Worm (Caenorhabditis elegans) whole organism, L4 larva: ENCODE results near the gene col-17.
A peak's percentile ranks its signal among the peaks of the same experiment; 100 is the strongest.

Source experiments
- D1046.2 ChIP-seq: fragments of 200-800 bp; sonication (Bioruptor generic); IDR thresholded peaks from 2 replicates; pipeline ENCODE4 v1.3.6; 2022; ENCODE audit warnings: missing genetic modification characterization, missing compliant biosample characterization
- F10B5.3 ChIP-seq: sonication (generic microtip); optimal IDR thresholded peaks from 2 replicates; lab custom pipeline; 2016; ENCODE audit warnings: mild to moderate bottlenecking, missing genetic modification characterization, missing compliant biosample characterization
- F26F4.8 ChIP-seq: fragments of 200-800 bp; sonication (Bioruptor generic); conservative IDR thresholded peaks from 2 replicates; pipeline ENCODE4 v1.3.6; 2022; ENCODE audit warnings: missing genetic modification characterization, missing compliant biosample characterization
- F37D6.2 ChIP-seq: sonication (generic microtip); optimal IDR thresholded peaks from 2 replicates; lab custom pipeline; 2016; ENCODE audit warnings: mild to moderate bottlenecking, missing genetic modification characterization, missing compliant biosample characterization
- F44E2.7 ChIP-seq: fragments of 200-800 bp; sonication (Bioruptor generic); IDR thresholded peaks from 2 replicates; pipeline ENCODE4 v2.1.2; 2022; ENCODE audit warnings: missing genetic modification characterization, missing compliant biosample characterization
- T26A8.4 ChIP-seq: fragments of 200-800 bp; sonication (Bioruptor generic); IDR thresholded peaks from 2 replicates; pipeline ENCODE4 v1.3.6; 2022; ENCODE audit warnings: missing genetic modification characterization, missing compliant biosample characterization
- Y105C5A.15 ChIP-seq: fragments of 200-800 bp; sonication (Bioruptor generic); IDR thresholded peaks from 2 replicates; pipeline ENCODE4 v1.3.6; 2022; ENCODE audit warnings: missing genetic modification characterization, missing compliant biosample characterization
- Y48G9A.11 ChIP-seq: fragments of 200-800 bp; sonication (Bioruptor generic); IDR thresholded peaks from 2 replicates; pipeline ENCODE4 v1.3.6; 2022; ENCODE audit warnings: missing genetic modification reagents, missing genetic modification characterization, missing compliant biosample characterization
- Y75B8A.6 ChIP-seq: fragments of 200-800 bp; sonication (Bioruptor generic); IDR thresholded peaks from 2 replicates; pipeline ENCODE4 v1.3.6; 2022; ENCODE audit warnings: missing genetic modification reagents, missing genetic modification characterization, missing compliant biosample characterization
- ZK337.2 ChIP-seq: fragments of 200-800 bp; sonication (Bioruptor generic); IDR thresholded peaks from 2 replicates; pipeline ENCODE4 v1.3.6; 2022; ENCODE audit warnings: missing genetic modification reagents, missing genetic modification characterization, missing compliant biosample characterization
- aha-1 ChIP-seq: fragments of 150-350 bp; peaks from one replicate; lab custom pipeline; 2014; ENCODE audit warnings: missing biosample characterization, missing genetic modification characterization
- arid-1 ChIP-seq: fragments of 200-800 bp; sonication (Bioruptor generic); conservative IDR thresholded peaks from 2 replicates; pipeline ENCODE4 v1.3.6; 2022; ENCODE audit warnings: missing genetic modification reagents, missing genetic modification characterization, missing compliant biosample characterization
- attf-4 ChIP-seq: sonication (generic microtip); optimal IDR thresholded peaks from 3 replicates; lab custom pipeline; 2017; ENCODE audit warnings: missing biosample characterization, missing genetic modification characterization
- ceh-20 ChIP-seq: fragments of 200-800 bp; sonication (Bioruptor generic); IDR thresholded peaks from 2 replicates; pipeline ENCODE4 v1.3.6; 2022; ENCODE audit warnings: missing genetic modification reagents, missing genetic modification characterization, missing compliant biosample characterization
- ceh-44 ChIP-seq: fragments of 200-800 bp; sonication (Bioruptor generic); IDR thresholded peaks from 2 replicates; pipeline ENCODE4 v1.3.6; 2022; ENCODE audit warnings: missing genetic modification reagents, missing genetic modification characterization, missing compliant biosample characterization
- ceh-82 ChIP-seq: sonication (generic microtip); optimal IDR thresholded peaks from 2 replicates; lab custom pipeline; 2017; ENCODE audit warnings: missing biosample characterization, missing genetic modification characterization
- ctbp-1 ChIP-seq: fragments of 200-800 bp; sonication (Bioruptor generic); IDR thresholded peaks from 2 replicates; pipeline ENCODE4 v1.3.6; 2022; ENCODE audit warnings: missing genetic modification reagents, missing genetic modification characterization, missing compliant biosample characterization
- daf-16 ChIP-seq, 3 experiments: sonication (generic microtip); optimal IDR thresholded peaks; 2 replicates each; lab custom pipeline; 2016 to 2017; ENCODE audit warnings: missing genetic modification characterization in 3 of 3, missing genetic modification reagents in 3 of 3, mild to moderate bottlenecking in 2 of 3, missing compliant biosample characterization in 2 of 3, missing biosample characterization in 1 of 3, moderate library complexity in 1 of 3
- dmd-8 ChIP-seq: fragments of 200-800 bp; sonication (Bioruptor generic); IDR thresholded peaks from 2 replicates; pipeline ENCODE4 v1.3.6; 2022; ENCODE audit warnings: missing genetic modification characterization, missing compliant biosample characterization
- dpl-1 ChIP-seq: fragments of 150-350 bp; optimal IDR thresholded peaks from 2 replicates; lab custom pipeline; 2014; ENCODE audit warnings: missing biosample characterization, missing genetic modification reagents, missing genetic modification characterization
- dve-1 ChIP-seq: sonication (generic microtip); optimal IDR thresholded peaks from 2 replicates; lab custom pipeline; 2017; ENCODE audit warnings: antibody characterized with exemption, mild to moderate bottlenecking, missing genetic modification characterization, missing compliant biosample characterization; ENCODE audit not compliant: insufficient read depth
- egl-27 ChIP-seq: sonication (generic microtip); optimal IDR thresholded peaks from 3 replicates; lab custom pipeline; 2017; ENCODE audit warnings: missing biosample characterization, missing genetic modification reagents, missing genetic modification characterization
- fos-1 ChIP-seq: fragments of 150-350 bp; optimal IDR thresholded peaks from 2 replicates; lab custom pipeline; 2014; ENCODE audit warnings: missing biosample characterization, missing genetic modification characterization
- hlh-11 ChIP-seq: fragments of 200-800 bp; sonication (Bioruptor generic); optimal IDR thresholded peaks from 2 replicates; lab custom pipeline; 2018; ENCODE audit warnings: mild to moderate bottlenecking, missing genetic modification characterization, missing compliant biosample characterization
- hlh-30 ChIP-seq: sonication (generic microtip); optimal IDR thresholded peaks from 2 replicates; lab custom pipeline; 2017; ENCODE audit warnings: antibody characterized with exemption, mild to moderate bottlenecking, missing genetic modification characterization, missing compliant biosample characterization; ENCODE audit not compliant: insufficient read depth
- hmg-1.1 ChIP-seq: fragments of 200-800 bp; sonication (Bioruptor generic); IDR thresholded peaks from 2 replicates; pipeline ENCODE4 v1.3.6; 2022; ENCODE audit warnings: missing genetic modification reagents, missing genetic modification characterization, missing compliant biosample characterization
- jun-1 ChIP-seq: fragments of 150-350 bp; optimal IDR thresholded peaks from 2 replicates; lab custom pipeline; 2014; ENCODE audit warnings: missing biosample characterization, missing genetic modification reagents, missing genetic modification characterization
- lin-1 ChIP-seq: fragments of 200-800 bp; sonication (Bioruptor generic); IDR thresholded peaks from 2 replicates; pipeline ENCODE4 v1.3.6; 2022; ENCODE audit warnings: missing genetic modification reagents, missing genetic modification characterization, missing compliant biosample characterization
- lin-38 ChIP-seq: fragments of 200-800 bp; sonication (Bioruptor generic); IDR thresholded peaks from 2 replicates; pipeline ENCODE4 v1.3.6; 2022; ENCODE audit warnings: missing genetic modification reagents, missing genetic modification characterization, missing compliant biosample characterization
- lir-3 ChIP-seq: sonication (generic microtip); optimal IDR thresholded peaks from 2 replicates; lab custom pipeline; 2016; ENCODE audit warnings: mild to moderate bottlenecking, missing genetic modification characterization, missing compliant biosample characterization
- madf-5 ChIP-seq, 2 experiments: fragments of 200-800 bp; sonication (Bioruptor generic); IDR thresholded peaks; 2 replicates each; pipeline ENCODE4 v1.3.6; 2022; ENCODE audit warnings: missing compliant biosample characterization in 2 of 2, missing genetic modification characterization in 2 of 2
- madf-9 ChIP-seq: fragments of 200-800 bp; sonication (Bioruptor generic); conservative IDR thresholded peaks from 2 replicates; pipeline ENCODE4 v1.3.6; 2022; ENCODE audit warnings: missing genetic modification reagents, missing genetic modification characterization, missing compliant biosample characterization
- mdl-1 ChIP-seq, 2 experiments: fragments of 150-350 bp in 1 of 2; sonication (generic microtip) in 1 of 2; optimal IDR thresholded peaks; 2 replicates each; lab custom pipeline; 2014 to 2017; ENCODE audit warnings: missing biosample characterization in 2 of 2, missing genetic modification characterization in 2 of 2
- mxl-2 ChIP-seq: fragments of 200-800 bp; sonication (Bioruptor generic); conservative IDR thresholded peaks from 2 replicates; pipeline ENCODE4 v1.3.6; 2022; ENCODE audit warnings: missing genetic modification reagents, missing genetic modification characterization, missing compliant biosample characterization
- mxl-3 ChIP-seq: fragments of 200-800 bp; sonication (Bioruptor generic); optimal IDR thresholded peaks from 2 replicates; lab custom pipeline; 2018; ENCODE audit warnings: mild to moderate bottlenecking, missing genetic modification characterization, missing compliant biosample characterization
- nhr-11 ChIP-seq: fragments of 150-350 bp; optimal IDR thresholded peaks from 2 replicates; lab custom pipeline; 2014; ENCODE audit warnings: missing biosample characterization, missing genetic modification characterization
- nhr-111 ChIP-seq: fragments of 200-800 bp; sonication (Bioruptor generic); optimal IDR thresholded peaks from 2 replicates; lab custom pipeline; 2018; ENCODE audit warnings: mild to moderate bottlenecking, missing genetic modification characterization, missing compliant biosample characterization
- nhr-237 ChIP-seq: sonication (generic microtip); optimal IDR thresholded peaks from 2 replicates; lab custom pipeline; 2017; ENCODE audit warnings: missing biosample characterization, missing genetic modification characterization
- nhr-28 ChIP-seq: fragments of 150-350 bp; optimal IDR thresholded peaks from 2 replicates; lab custom pipeline; 2014; ENCODE audit warnings: missing biosample characterization, missing genetic modification characterization
- nhr-41 ChIP-seq: fragments of 200-800 bp; sonication (Bioruptor generic); IDR thresholded peaks from 2 replicates; pipeline ENCODE4 v1.3.6; 2022; ENCODE audit warnings: missing genetic modification reagents, missing genetic modification characterization, missing compliant biosample characterization
- nhr-48 ChIP-seq: sonication (generic microtip); optimal IDR thresholded peaks from 2 replicates; lab custom pipeline; 2016; ENCODE audit warnings: mild to moderate bottlenecking, missing genetic modification characterization, missing compliant biosample characterization
- nhr-6 ChIP-seq: fragments of 150-350 bp; optimal IDR thresholded peaks from 2 replicates; lab custom pipeline; 2014; ENCODE audit warnings: missing biosample characterization, missing genetic modification characterization
- nhr-77 ChIP-seq: fragments of 150-350 bp; optimal IDR thresholded peaks from 2 replicates; lab custom pipeline; 2014; ENCODE audit warnings: missing biosample characterization, missing genetic modification characterization
- pqm-1 ChIP-seq: sonication (generic microtip); optimal IDR thresholded peaks from 2 replicates; lab custom pipeline; 2017; ENCODE audit warnings: missing biosample characterization, missing genetic modification characterization
- set-16 ChIP-seq: fragments of 200-800 bp; sonication (Bioruptor generic); IDR thresholded peaks from 2 replicates; pipeline ENCODE4 v1.3.6; 2022; ENCODE audit warnings: missing genetic modification reagents, missing genetic modification characterization, missing compliant biosample characterization
- snpc-1.2 ChIP-seq: fragments of 200-800 bp; sonication (Bioruptor generic); IDR thresholded peaks from 2 replicates; pipeline ENCODE4 v1.3.6; 2022; ENCODE audit warnings: missing genetic modification reagents, missing genetic modification characterization, missing compliant biosample characterization
- snpc-4 ChIP-seq: fragments of 150-350 bp; optimal IDR thresholded peaks from 2 replicates; lab custom pipeline; 2014; ENCODE audit warnings: missing biosample characterization, missing genetic modification characterization
- spr-3 ChIP-seq: fragments of 200-800 bp; sonication (Bioruptor generic); optimal IDR thresholded peaks from 2 replicates; lab custom pipeline; 2018; ENCODE audit warnings: mild to moderate bottlenecking, missing genetic modification characterization, missing compliant biosample characterization
- unc-130 ChIP-seq: sonication (generic microtip); optimal IDR thresholded peaks from 2 replicates; lab custom pipeline; 2016; ENCODE audit warnings: missing genetic modification reagents, missing genetic modification characterization, missing compliant biosample characterization
- vab-7 ChIP-seq: fragments of 200-800 bp; sonication (Bioruptor generic); IDR thresholded peaks from 2 replicates; pipeline ENCODE4 v1.3.6; 2022; ENCODE audit warnings: missing genetic modification reagents, missing genetic modification characterization, missing compliant biosample characterization
- zag-1 ChIP-seq: fragments of 150-350 bp; optimal IDR thresholded peaks from 2 replicates; lab custom pipeline; 2014; ENCODE audit warnings: missing biosample characterization, missing genetic modification characterization
- zfp-3 ChIP-seq: fragments of 200-800 bp; sonication (Bioruptor generic); conservative IDR thresholded peaks from 2 replicates; pipeline ENCODE4 v1.3.6; 2022; ENCODE audit warnings: missing genetic modification reagents, missing genetic modification characterization, missing compliant biosample characterization
- zip-2 ChIP-seq: fragments of 150-350 bp; optimal IDR thresholded peaks from 2 replicates; lab custom pipeline; 2014; ENCODE audit warnings: missing biosample characterization, missing genetic modification characterization

The col-17 gene

ce11 chrII:4857086-4857485 lies 10.3 kb downstream of the col-17 start (continued):
- TF ChIP-seq nhr-48 (no peak), ceh-44 (no peak), nhr-77 (tag; lab: Kevin White, UChicago) (peak; percentile 23), aha-1 (tag; lab: Kevin White, UChicago) (no peak), ceh-82 (no peak), nhr-41 (GFP tag; lab: Robert Waterston, UW) (no peak), hlh-11 (tag; lab: Kevin White, UChicago) (peak; percentile 67), T26A8.4 (GFP tag; lab: Robert Waterston, UW) (no peak), lir-3 (tag; lab: Kevin White, UChicago) (no peak), fos-1 (tag; lab: Kevin White, UChicago) (no peak), D1046.2 (GFP tag; lab: Robert Waterston, UW) (no peak), lin-1 (GFP tag; lab: Robert Waterston, UW) (no peak), F37D6.2 (tag; lab: Kevin White, UChicago) (no peak), madf-9 (no peak), set-16 (GFP tag; lab: Robert Waterston, UW) (no peak), madf-5 (GFP tag; IDR thresholded peaks at IDR 0.05; lab: Robert Waterston, UW) (no peak), attf-4 (tag; lab: Kevin White, UChicago) (no peak), F44E2.7 (no peak), hmg-1.1 (no peak), ceh-20 (GFP tag; lab: Robert Waterston, UW) (no peak; the same call in 1 of the 2 replicates), dve-1 (tag; lab: Kevin White, UChicago) (peak; percentile 48), Y105C5A.15 (GFP tag; lab: Robert Waterston, UW) (no peak), lin-38 (GFP tag; lab: Robert Waterston, UW) (no peak), arid-1 (GFP tag; lab: Robert Waterston, UW) (no peak), snpc-4 (tag; lab: Kevin White, UChicago) (no peak), mdl-1 (tag; optimal IDR thresholded peaks at IDR 0.05; lab: Kevin White, UChicago) (peak in 1 of 2 experiments; percentile 1), nhr-111 (no peak), F26F4.8 (GFP tag; lab: Robert Waterston, UW) (no peak), ZK337.2 (GFP tag; lab: Robert Waterston, UW) (no peak), nhr-11 (tag; lab: Kevin White, UChicago) (no peak), unc-130 (no peak), dpl-1 (GFP tag; lab: Kevin White, UChicago) (no peak), spr-3 (GFP tag; lab: Kevin White, UChicago) (no peak), Y48G9A.11 (no peak), zip-2 (no peak), jun-1 (tag; lab: Kevin White, UChicago) (no peak), Y75B8A.6 (GFP tag; lab: Robert Waterston, UW) (no peak), ctbp-1 (GFP tag; lab: Robert Waterston, UW) (no peak), vab-7 (GFP tag; lab: Robert Waterston, UW) (no peak), dmd-8 (GFP tag; lab: Robert Waterston, UW) (no peak), pqm-1 (tag; lab: Kevin White, UChicago) (peak; percentile 83), zfp-3 (GFP tag; lab: Robert Waterston, UW) (no peak), snpc-1.2 (GFP tag; lab: Robert Waterston, UW) (no peak), egl-27 (tag; lab: Kevin White, UChicago) (no peak), hlh-30 (tag; lab: Kevin White, UChicago) (peak; percentile 36), nhr-28 (peak; percentile 78), F10B5.3 (tag; lab: Kevin White, UChicago) (no peak), nhr-237 (tag; lab: Kevin White, UChicago) (no peak), zag-1 (tag; lab: Kevin White, UChicago) (no peak), mxl-2 (GFP tag; lab: Robert Waterston, UW) (no peak), nhr-6 (tag; lab: Kevin White, UChicago) (no peak), daf-16 (GFP tag; optimal IDR thresholded peaks at IDR 0.05; lab: Kevin White, UChicago) (no peak), daf-16 (tag; optimal IDR thresholded peaks at IDR 0.05; lab: Kevin White, UChicago) (peak; percentile 81), mxl-3 (GFP tag; lab: Kevin White, UChicago) (peak; percentile 61)
